Fruit fly (Drosophila melanogaster) whole organism, embryonic: ENCODE data around the gene CG16965.

Experiments used
- Aef1 ChIP-seq: fragments of 200-800 bp; sonication (Bioruptor generic); IDR thresholded peaks from 3 replicates; pipeline ENCODE4 v1.3.6; 2022; ENCODE audit warnings: missing biosample characterization, missing genetic modification characterization
- Atf6 ChIP-seq: fragments of 200-800 bp; sonication (Bioruptor generic); IDR thresholded peaks from 2 replicates; pipeline ENCODE4 v1.3.6; 2022; ENCODE audit warnings: missing biosample characterization, missing genetic modification characterization
- Awh ChIP-seq: fragments of 200-800 bp; sonication (Bioruptor generic); IDR thresholded peaks from 2 replicates; pipeline ENCODE4, ENCODE4 v1.3.6; 2022; ENCODE audit warnings: missing biosample characterization, missing genetic modification characterization
- B-H1 ChIP-seq: fragments of 200-800 bp; sonication (Bioruptor generic); IDR thresholded peaks from 3 replicates; pipeline ENCODE4 v1.3.6; 2022; ENCODE audit warnings: missing biosample characterization, missing genetic modification characterization
- Bdp1 ChIP-seq: fragments of 200-800 bp; sonication (Bioruptor generic); optimal IDR thresholded peaks from 3 replicates; lab custom pipeline; 2016; ENCODE audit warnings: missing biosample characterization, missing genetic modification characterization
- Bgb ChIP-seq: fragments of 200-800 bp; sonication (Bioruptor generic); IDR thresholded peaks from 2 replicates; pipeline ENCODE4 v1.3.6; 2022; ENCODE audit warnings: missing biosample characterization, missing genetic modification characterization; ENCODE audit not compliant: partially characterized antibody
- CG11456 ChIP-seq: fragments of 200-800 bp; sonication (Bioruptor generic); IDR thresholded peaks from 3 replicates; pipeline ENCODE4 v1.3.6; 2022; ENCODE audit warnings: missing biosample characterization, missing genetic modification characterization
- CG12155 ChIP-seq: fragments of 200-800 bp; sonication (Bioruptor generic); optimal IDR thresholded peaks from 3 replicates; lab custom pipeline; 2016; ENCODE audit warnings: missing biosample characterization, missing genetic modification characterization
- CG14860 ChIP-seq: fragments of 200-800 bp; sonication (Bioruptor generic); IDR thresholded peaks from 3 replicates; pipeline ENCODE4 v1.3.6; 2022; ENCODE audit warnings: missing biosample characterization, missing genetic modification characterization; ENCODE audit not compliant: partially characterized antibody
- CG15479 ChIP-seq: fragments of 200-800 bp; sonication (Bioruptor generic); optimal IDR thresholded peaks from 3 replicates; lab custom pipeline; 2019; ENCODE audit warnings: missing biosample characterization, mild to moderate bottlenecking, missing genetic modification characterization, moderate library complexity
- CG15514 ChIP-seq: fragments of 200-800 bp; sonication (Bioruptor generic); optimal IDR thresholded peaks from 3 replicates; lab custom pipeline; 2017; ENCODE audit warnings: missing biosample characterization, missing genetic modification characterization, mild to moderate bottlenecking, moderate library complexity, missing genetic modification reagents
- CG1602 ChIP-seq: fragments of 200-800 bp; sonication (Bioruptor generic); optimal IDR thresholded peaks from 3 replicates; lab custom pipeline; 2016; ENCODE audit warnings: missing biosample characterization, missing genetic modification characterization
- CG1603 ChIP-seq: fragments of 200-800 bp; sonication (Bioruptor generic); optimal IDR thresholded peaks from 2 replicates; lab custom pipeline; 2019; ENCODE audit warnings: missing biosample characterization, mild to moderate bottlenecking, missing genetic modification characterization, moderate library complexity
- CG16863 ChIP-seq: fragments of 200-800 bp; sonication (Bioruptor generic); optimal IDR thresholded peaks from 3 replicates; lab custom pipeline; 2016; ENCODE audit warnings: missing biosample characterization, missing genetic modification characterization
- CG17186 ChIP-seq: fragments of 200-800 bp; sonication (Bioruptor generic); optimal IDR thresholded peaks from 3 replicates; lab custom pipeline; 2017; ENCODE audit warnings: missing biosample characterization, missing genetic modification reagents, missing genetic modification characterization
- CG2712 ChIP-seq: fragments of 200-800 bp; optimal IDR thresholded peaks from 3 replicates; lab custom pipeline; 2019; ENCODE audit warnings: missing biosample characterization, mild to moderate bottlenecking, missing genetic modification characterization, moderate library complexity
- CG34422 ChIP-seq: fragments of 200-800 bp; sonication (Bioruptor generic); IDR thresholded peaks from 3 replicates; pipeline ENCODE4 v1.3.6; 2022; ENCODE audit warnings: missing biosample characterization, missing genetic modification characterization
- CG4404 ChIP-seq: fragments of 200-800 bp; sonication (Bioruptor generic); IDR thresholded peaks from 2 replicates; pipeline ENCODE4 v1.3.6; 2022; ENCODE audit warnings: missing biosample characterization, missing genetic modification characterization
- CG5953 ChIP-seq: fragments of 200-800 bp; sonication (Bioruptor generic); IDR thresholded peaks from 2 replicates; pipeline ENCODE4 v1.3.6; 2022; ENCODE audit warnings: missing biosample characterization, missing genetic modification characterization
- CG6654 ChIP-seq: fragments of 200-800 bp; sonication (Bioruptor generic); optimal IDR thresholded peaks from 2 replicates; lab custom pipeline; 2017; ENCODE audit warnings: missing biosample characterization, mild to moderate bottlenecking, missing genetic modification characterization
- CG7271 ChIP-seq: fragments of 200-800 bp; sonication (Bioruptor generic); optimal IDR thresholded peaks from 2 replicates; lab custom pipeline; 2018; ENCODE audit warnings: missing biosample characterization, mild to moderate bottlenecking, missing genetic modification characterization, moderate library complexity
- CG7556 ChIP-seq: fragments of 200-800 bp; sonication (Bioruptor generic); optimal IDR thresholded peaks from 2 replicates; lab custom pipeline; 2017; ENCODE audit warnings: missing biosample characterization, mild to moderate bottlenecking, missing genetic modification characterization
- D19A ChIP-seq: fragments of 200-800 bp; optimal IDR thresholded peaks from 3 replicates; lab custom pipeline; 2019; ENCODE audit warnings: missing biosample characterization, mild to moderate bottlenecking, missing genetic modification characterization, moderate library complexity
- Dip3 ChIP-seq: fragments of 200-800 bp; sonication (Bioruptor generic); optimal IDR thresholded peaks from 3 replicates; lab custom pipeline; 2016; ENCODE audit warnings: missing biosample characterization, missing genetic modification characterization
- Doc2 ChIP-seq: fragments of 200-800 bp; sonication (Bioruptor generic); IDR thresholded peaks from 2 replicates; pipeline ENCODE4 v1.3.6; 2022; ENCODE audit warnings: missing biosample characterization, missing genetic modification characterization
- E2f1 ChIP-seq: fragments of 200-800 bp; sonication (Bioruptor generic); IDR thresholded peaks from 2 replicates; pipeline ENCODE4 v1.3.6; 2022; ENCODE audit warnings: missing biosample characterization, missing genetic modification characterization
- Eip74EF ChIP-seq, 2 experiments: fragments of 200-800 bp in 1 of 2; fragments of >200 bp in 1 of 2; sonication (Bioruptor generic) in 1 of 2; optimal IDR thresholded peaks; 2 replicates each; lab custom pipeline; 2017 to 2019; ENCODE audit warnings: missing biosample characterization in 2 of 2, missing genetic modification characterization in 2 of 2, mild to moderate bottlenecking in 1 of 2, moderate library complexity in 1 of 2
- Fer3 ChIP-seq: fragments of 200-800 bp; sonication (Bioruptor generic); optimal IDR thresholded peaks from 2 replicates; lab custom pipeline; 2018; ENCODE audit warnings: missing biosample characterization, mild to moderate bottlenecking, missing genetic modification characterization, moderate library complexity
- HLHmδ ChIP-seq: fragments of 200-800 bp; sonication (Bioruptor generic); optimal IDR thresholded peaks from 2 replicates; lab custom pipeline; 2018; ENCODE audit warnings: missing biosample characterization, mild to moderate bottlenecking, missing genetic modification characterization, moderate library complexity
- Hmx ChIP-seq: fragments of 200-800 bp; sonication (Bioruptor generic); optimal IDR thresholded peaks from 2 replicates; lab custom pipeline; 2016; ENCODE audit warnings: missing biosample characterization, missing genetic modification characterization
- Hr51 ChIP-seq, 2 experiments: fragments of 200-800 bp; sonication (Bioruptor generic); optimal IDR thresholded peaks; 2 replicates in 1 of 2; 3 replicates in 1 of 2; lab custom pipeline; 2016 to 2018; ENCODE audit warnings: missing biosample characterization in 2 of 2, missing genetic modification characterization in 2 of 2, mild to moderate bottlenecking in 1 of 2, moderate library complexity in 1 of 2
- Lhr ChIP-seq: fragments of 200-800 bp; sonication (Bioruptor generic); optimal IDR thresholded peaks from 3 replicates; lab custom pipeline; 2017; ENCODE audit warnings: mild to moderate bottlenecking, missing biosample characterization, missing genetic modification reagents, missing genetic modification characterization
- MTF-1 ChIP-seq: fragments of 200-800 bp; sonication (Bioruptor generic); optimal IDR thresholded peaks from 2 replicates; lab custom pipeline; 2018; ENCODE audit warnings: missing biosample characterization, mild to moderate bottlenecking, missing genetic modification characterization, borderline replicate concordance
- Mes4 ChIP-seq: fragments of 200-800 bp; sonication (Bioruptor generic); optimal IDR thresholded peaks from 2 replicates; lab custom pipeline; 2016; ENCODE audit warnings: missing biosample characterization, missing genetic modification characterization
- Stat92E ChIP-seq, 3 experiments: fragments of >200 bp in 2 of 3; fragments of 200-800 bp in 1 of 3; sonication (Bioruptor generic) in 1 of 3; optimal IDR thresholded peaks; 2 replicates each; lab custom pipeline; 2017 to 2019; ENCODE audit warnings: missing biosample characterization in 3 of 3, missing genetic modification characterization in 3 of 3, mild to moderate bottlenecking in 1 of 3, moderate library complexity in 1 of 3
- Tbp ChIP-seq: fragments of >200 bp; optimal IDR thresholded peaks from 2 replicates; lab custom pipeline; 2018; ENCODE audit warnings: missing biosample characterization, missing genetic modification characterization
- ase ChIP-seq: fragments of 200-800 bp; sonication (Bioruptor generic); IDR thresholded peaks from 3 replicates; pipeline ENCODE4 v1.3.6; 2022; ENCODE audit warnings: missing biosample characterization, missing genetic modification characterization
- dpn ChIP-seq, 2 experiments: fragments of 200-800 bp; sonication (Bioruptor generic); optimal IDR thresholded peaks; 3 replicates each; lab custom pipeline; 2016; ENCODE audit warnings: missing biosample characterization in 2 of 2, missing genetic modification characterization in 2 of 2
- esg ChIP-seq: fragments of 200-800 bp; sonication (Bioruptor generic); conservative IDR thresholded peaks from 2 replicates; pipeline ENCODE4 v1.3.6; 2022; ENCODE audit warnings: missing biosample characterization, missing genetic modification characterization
- fru ChIP-seq: fragments of >200 bp; optimal IDR thresholded peaks from 2 replicates; lab custom pipeline; 2017
- gem ChIP-seq: fragments of 200-800 bp; sonication (Bioruptor generic); optimal IDR thresholded peaks from 2 replicates; lab custom pipeline; 2019; ENCODE audit warnings: missing biosample characterization, mild to moderate bottlenecking, missing genetic modification characterization, moderate library complexity
- inv ChIP-seq: fragments of 200-800 bp; sonication (Bioruptor generic); IDR thresholded peaks from 2 replicates; pipeline ENCODE4 v1.3.6; 2022; ENCODE audit warnings: missing biosample characterization, missing genetic modification characterization; ENCODE audit not compliant: partially characterized antibody
- jigr1 ChIP-seq: fragments of 200-800 bp; sonication (Bioruptor generic); IDR thresholded peaks from 3 replicates; pipeline ENCODE4 v1.3.6; 2022; ENCODE audit warnings: missing biosample characterization, missing genetic modification characterization
- luna ChIP-seq: fragments of 200-800 bp; sonication (Bioruptor generic); optimal IDR thresholded peaks from 2 replicates; lab custom pipeline; 2016; ENCODE audit warnings: missing biosample characterization, missing genetic modification characterization
- mirr ChIP-seq: fragments of 200-800 bp; sonication (Bioruptor generic); optimal IDR thresholded peaks from 3 replicates; lab custom pipeline; 2018; ENCODE audit warnings: missing biosample characterization, mild to moderate bottlenecking, missing genetic modification characterization
- prd ChIP-seq, 3 experiments: fragments of >200 bp in 2 of 3; fragments of 200-800 bp in 1 of 3; sonication (Bioruptor generic) in 1 of 3; optimal IDR thresholded peaks in 2 of 3; IDR thresholded peaks in 1 of 3; 2 replicates in 2 of 3; 3 replicates in 1 of 3; pipeline versions ENCODE4 v1.3.6 to Lab custom; 2017 to 2022; ENCODE audit warnings: missing biosample characterization in 1 of 3, missing genetic modification characterization in 1 of 3
- repo ChIP-seq: fragments of 200-800 bp; sonication (Bioruptor generic); optimal IDR thresholded peaks from 2 replicates; lab custom pipeline; 2016; ENCODE audit warnings: missing biosample characterization, missing genetic modification characterization
- tgo ChIP-seq: fragments of 200-800 bp; sonication (Bioruptor generic); IDR thresholded peaks from 3 replicates; pipeline ENCODE4 v1.3.6; 2022; ENCODE audit warnings: missing biosample characterization, missing genetic modification characterization
- unc-4 ChIP-seq: fragments of 200-800 bp; sonication (Bioruptor generic); IDR thresholded peaks from 2 replicates; pipeline ENCODE4 v1.3.6; 2022; ENCODE audit warnings: missing biosample characterization, missing genetic modification characterization; ENCODE audit not compliant: partially characterized antibody
- zfh2 ChIP-seq: fragments of 200-800 bp; sonication (Bioruptor generic); optimal IDR thresholded peaks from 2 replicates; lab custom pipeline; 2016; ENCODE audit warnings: missing biosample characterization, missing genetic modification characterization

CG16965 gene

dm6 chr2L:12007331-12007791 lies 26.0 kb downstream of the CG16965 start (continued):
- no peak for TF ChIP-seq Tbp (GFP tag; lab: Kevin White, UChicago)
- peak; percentile 57 for TF ChIP-seq CG12155 (GFP tag; lab: Kevin White, UChicago)
- TF ChIP-seq mirr (GFP tag; lab: Kevin White, UChicago): peak; percentile 80
- TF ChIP-seq Hr51 (GFP tag; optimal IDR thresholded peaks at IDR 0.05; lab: Kevin White, UChicago): peak; percentile 9 to 69
- peak; percentile 13 to 26 for TF ChIP-seq dpn (GFP tag; optimal IDR thresholded peaks at IDR 0.05; lab: Kevin White, UChicago)
- no peak for TF ChIP-seq CG11456
- peak in 1 of 2 experiments; percentile 89 for TF ChIP-seq Eip74EF (GFP tag; optimal IDR thresholded peaks at IDR 0.05; lab: Kevin White, UChicago)
- no peak for TF ChIP-seq unc-4 (GFP tag; lab: Robert Waterston, UW)
- TF ChIP-seq ase (GFP tag; lab: Robert Waterston, UW): no peak
- TF ChIP-seq CG15479 (GFP tag; lab: Kevin White, UChicago): peak; percentile 100
- TF ChIP-seq prd (optimal IDR thresholded peaks at IDR 0.05; lab: Kevin White, UChicago): no peak
- TF ChIP-seq prd (GFP tag; IDR thresholded peaks at IDR 0.05; lab: Robert Waterston, UW): no peak
- TF ChIP-seq CG17186 (GFP tag; lab: Kevin White, UChicago): peak; percentile 87
- TF ChIP-seq Awh (GFP tag; lab: Robert Waterston, UW): no peak
- TF ChIP-seq Hmx (GFP tag; lab: Kevin White, UChicago): no peak
- peak; percentile 66 for TF ChIP-seq CG2712
- no peak for TF ChIP-seq CG16863
- no peak for TF ChIP-seq tgo
- TF ChIP-seq gem (tag; lab: Kevin White, UChicago): no peak
- no peak for TF ChIP-seq Atf6 (GFP tag; lab: Robert Waterston, UW)
- no peak for TF ChIP-seq Aef1 (GFP tag; lab: Robert Waterston, UW)
- no peak for TF ChIP-seq CG7271 (tag; lab: Kevin White, UChicago)
- TF ChIP-seq CG6654: no peak
- TF ChIP-seq MTF-1 (GFP tag; lab: Kevin White, UChicago): peak; percentile 53
- TF ChIP-seq Bdp1 (GFP tag; lab: Kevin White, UChicago): peak; percentile 14
- TF ChIP-seq Stat92E (GFP tag; optimal IDR thresholded peaks at IDR 0.05; lab: Kevin White, UChicago): peak in 1 of 3 experiments; percentile 97
- TF ChIP-seq Doc2 (GFP tag; lab: Robert Waterston, UW): no peak
- TF ChIP-seq CG1602 (GFP tag; lab: Kevin White, UChicago): no peak
- TF ChIP-seq CG15514 (GFP tag; lab: Kevin White, UChicago): peak; percentile 75
- TF ChIP-seq CG4404 (GFP tag; lab: Robert Waterston, UW): no peak
- no peak for TF ChIP-seq fru (lab: Kevin White, UChicago)
- TF ChIP-seq Fer3 (tag; lab: Kevin White, UChicago): peak; percentile 24
- TF ChIP-seq CG7556: no peak
- no peak for TF ChIP-seq B-H1 (GFP tag; lab: Robert Waterston, UW)
- no peak for TF ChIP-seq luna (GFP tag; lab: Kevin White, UChicago)
- peak; percentile 65 for TF ChIP-seq CG1603
- TF ChIP-seq inv (GFP tag; lab: Robert Waterston, UW): no peak
- TF ChIP-seq D19A (tag; lab: Kevin White, UChicago): peak; percentile 16
- TF ChIP-seq CG14860: no peak
- no peak for TF ChIP-seq E2f1 (GFP tag; lab: Robert Waterston, UW)
- TF ChIP-seq CG34422: no peak
- TF ChIP-seq Lhr (GFP tag; lab: Kevin White, UChicago): peak; percentile 100
- TF ChIP-seq Mes4 (GFP tag; lab: Kevin White, UChicago): peak; percentile 44
- TF ChIP-seq CG5953 (GFP tag; lab: Robert Waterston, UW): no peak
- TF ChIP-seq Bgb (GFP tag; lab: Robert Waterston, UW): no peak
- peak; percentile 50 for TF ChIP-seq repo (GFP tag; lab: Kevin White, UChicago)
- TF ChIP-seq zfh2 (GFP tag; lab: Kevin White, UChicago): no peak
- TF ChIP-seq jigr1: no peak
- TF ChIP-seq esg (GFP tag; lab: Robert Waterston, UW): no peak
- no peak for TF ChIP-seq Dip3 (GFP tag; lab: Kevin White, UChicago)
- TF ChIP-seq HLHmδ (GFP tag; lab: Kevin White, UChicago): peak; percentile 96
